Fruit fly (Drosophila melanogaster) whole organism, embryonic: ENCODE data around the gene Tsp68C.
A peak's percentile ranks its signal among the peaks of the same experiment; 100 is the strongest.

Experiments used
- Ada2b ChIP-seq: fragments of 200-800 bp; sonication (Bioruptor generic); IDR thresholded peaks from 2 replicates; pipeline ENCODE4 v1.3.6; 2022; ENCODE audit warnings: missing biosample characterization, missing genetic modification characterization
- Adf1 ChIP-seq: fragments of 200-800 bp; sonication (Bioruptor generic); IDR thresholded peaks from 2 replicates; pipeline ENCODE4 v1.3.6; 2022; ENCODE audit warnings: missing biosample characterization, missing genetic modification characterization
- Atf6 ChIP-seq: fragments of 200-800 bp; sonication (Bioruptor generic); IDR thresholded peaks from 2 replicates; pipeline ENCODE4 v1.3.6; 2022; ENCODE audit warnings: missing biosample characterization, missing genetic modification characterization
- B-H1 ChIP-seq: fragments of 200-800 bp; sonication (Bioruptor generic); IDR thresholded peaks from 3 replicates; pipeline ENCODE4 v1.3.6; 2022; ENCODE audit warnings: missing biosample characterization, missing genetic modification characterization
- Bteb2 ChIP-seq: fragments of 200-800 bp; sonication (Bioruptor generic); optimal IDR thresholded peaks from 2 replicates; lab custom pipeline; 2016; ENCODE audit warnings: missing biosample characterization, missing genetic modification characterization
- C15 ChIP-seq: fragments of 200-800 bp; sonication (Bioruptor generic); IDR thresholded peaks from 3 replicates; pipeline ENCODE4 v1.3.6; 2022; ENCODE audit warnings: missing biosample characterization, missing genetic modification characterization
- CG11247 ChIP-seq: fragments of 200-800 bp; sonication (Bioruptor generic); IDR thresholded peaks from 2 replicates; pipeline ENCODE4 v1.3.6; 2022; ENCODE audit warnings: missing biosample characterization, missing genetic modification characterization
- CG12155 ChIP-seq: fragments of 200-800 bp; sonication (Bioruptor generic); optimal IDR thresholded peaks from 3 replicates; lab custom pipeline; 2016; ENCODE audit warnings: missing biosample characterization, missing genetic modification characterization
- CG13894 ChIP-seq: fragments of 200-800 bp; sonication (Bioruptor generic); optimal IDR thresholded peaks from 3 replicates; lab custom pipeline; 2018; ENCODE audit warnings: missing biosample characterization, mild to moderate bottlenecking, missing genetic modification characterization, moderate library complexity
- CG15011 ChIP-seq: fragments of 200-800 bp; sonication (Bioruptor generic); optimal IDR thresholded peaks from 3 replicates; lab custom pipeline; 2018; ENCODE audit warnings: missing biosample characterization, mild to moderate bottlenecking, missing genetic modification characterization
- CG2199 ChIP-seq: fragments of 200-800 bp; sonication (Bioruptor generic); IDR thresholded peaks from 3 replicates; pipeline ENCODE4 v1.3.6; 2022; ENCODE audit warnings: missing biosample characterization, missing genetic modification characterization
- CG3407 ChIP-seq: fragments of 200-800 bp; sonication (Bioruptor generic); optimal IDR thresholded peaks from 2 replicates; lab custom pipeline; 2018; ENCODE audit warnings: missing biosample characterization, mild to moderate bottlenecking, missing genetic modification characterization
- CG6689 ChIP-seq: fragments of 200-800 bp; sonication (Bioruptor generic); IDR thresholded peaks from 2 replicates; pipeline ENCODE4 v1.3.6; 2022; ENCODE audit warnings: missing biosample characterization, missing genetic modification characterization
- CG6791 ChIP-seq: fragments of 200-800 bp; sonication (Bioruptor generic); IDR thresholded peaks from 3 replicates; pipeline ENCODE4 v1.3.6; 2022; ENCODE audit warnings: missing biosample characterization, missing genetic modification characterization; ENCODE audit not compliant: partially characterized antibody
- CG7357 ChIP-seq: fragments of 200-800 bp; sonication (Bioruptor generic); IDR thresholded peaks from 3 replicates; pipeline ENCODE4 v1.3.6; 2022; ENCODE audit warnings: missing biosample characterization, missing genetic modification characterization
- CHES-1-like ChIP-seq: fragments of 200-800 bp; sonication (Bioruptor generic); optimal IDR thresholded peaks from 2 replicates; lab custom pipeline; 2016; ENCODE audit warnings: missing biosample characterization, missing genetic modification characterization
- D19A ChIP-seq: fragments of 200-800 bp; optimal IDR thresholded peaks from 3 replicates; lab custom pipeline; 2019; ENCODE audit warnings: missing biosample characterization, mild to moderate bottlenecking, missing genetic modification characterization, moderate library complexity
- Ets65A ChIP-seq: fragments of 200-800 bp; sonication (Bioruptor generic); peaks from one replicate; lab custom pipeline; 2016; ENCODE audit warnings: missing biosample characterization, missing genetic modification characterization
- H2.0 ChIP-seq: fragments of 200-800 bp; sonication (Bioruptor generic); IDR thresholded peaks from 2 replicates; pipeline ENCODE4 v1.3.6; 2022; ENCODE audit warnings: missing biosample characterization, missing genetic modification characterization
- Hr39 ChIP-seq: fragments of >200 bp; optimal IDR thresholded peaks from 2 replicates; lab custom pipeline; 2017
- MBD-R2 ChIP-seq: fragments of 200-800 bp; sonication (Bioruptor generic); IDR thresholded peaks from 2 replicates; pipeline ENCODE4 v1.3.6; 2022; ENCODE audit warnings: missing biosample characterization, missing genetic modification characterization
- NFAT ChIP-seq: fragments of 200-800 bp; sonication (Bioruptor generic); IDR thresholded peaks from 2 replicates; pipeline ENCODE4 v1.3.6; 2022; ENCODE audit warnings: missing biosample characterization, missing genetic modification characterization
- Oaz ChIP-seq: fragments of 200-800 bp; sonication (Bioruptor generic); IDR thresholded peaks from 2 replicates; pipeline ENCODE4 v1.3.6; 2022; ENCODE audit warnings: missing biosample characterization, missing genetic modification characterization
- Side ChIP-seq: fragments of 200-800 bp; sonication (Bioruptor generic); optimal IDR thresholded peaks from 2 replicates; lab custom pipeline; 2016; ENCODE audit warnings: missing biosample characterization, missing genetic modification characterization
- Ssrp ChIP-seq: fragments of 200-800 bp; sonication (Bioruptor generic); optimal IDR thresholded peaks from 2 replicates; lab custom pipeline; 2018; ENCODE audit warnings: missing biosample characterization, mild to moderate bottlenecking, missing genetic modification characterization, moderate library complexity
- Xrp1 ChIP-seq: fragments of 200-800 bp; sonication (Bioruptor generic); IDR thresholded peaks from 2 replicates; pipeline ENCODE4 v1.3.6; 2022; ENCODE audit warnings: missing biosample characterization, missing genetic modification characterization
- ab ChIP-seq: fragments of 200-800 bp; sonication (Bioruptor generic); optimal IDR thresholded peaks from 2 replicates; lab custom pipeline; 2016; ENCODE audit warnings: missing biosample characterization, missing genetic modification characterization
- amos ChIP-seq: fragments of 200-800 bp; sonication (Bioruptor generic); IDR thresholded peaks from 2 replicates; pipeline ENCODE4 v1.3.6; 2022; ENCODE audit warnings: missing biosample characterization, missing genetic modification characterization; ENCODE audit not compliant: partially characterized antibody
- ap ChIP-seq: fragments of 200-800 bp; sonication (Bioruptor generic); IDR thresholded peaks from 2 replicates; pipeline ENCODE4 v1.3.6; 2022; ENCODE audit warnings: missing biosample characterization, missing genetic modification characterization
- crol ChIP-seq: fragments of 200-800 bp; sonication (Bioruptor generic); IDR thresholded peaks from 2 replicates; pipeline ENCODE4 v1.3.6; 2022; ENCODE audit warnings: missing biosample characterization, missing genetic modification characterization
- cwo ChIP-seq: fragments of 200-800 bp; sonication (Bioruptor generic); optimal IDR thresholded peaks from 3 replicates; lab custom pipeline; 2017; ENCODE audit warnings: missing biosample characterization, missing genetic modification characterization, mild to moderate bottlenecking, moderate library complexity, missing genetic modification reagents
- da ChIP-seq: fragments of 200-800 bp; sonication (Bioruptor generic); optimal IDR thresholded peaks from 2 replicates; lab custom pipeline; 2016; ENCODE audit warnings: missing biosample characterization, missing genetic modification characterization
- fd96Cb ChIP-seq: fragments of 200-800 bp; sonication (Bioruptor generic); optimal IDR thresholded peaks from 2 replicates; lab custom pipeline; 2018; ENCODE audit warnings: missing biosample characterization, mild to moderate bottlenecking, missing genetic modification characterization, moderate library complexity
- gcm ChIP-seq: fragments of 200-800 bp; sonication (Bioruptor generic); optimal IDR thresholded peaks from 2 replicates; lab custom pipeline; 2019; ENCODE audit warnings: missing biosample characterization, mild to moderate bottlenecking, missing genetic modification characterization, moderate library complexity
- kni ChIP-seq: fragments of 200-800 bp; sonication (Bioruptor generic); optimal IDR thresholded peaks from 3 replicates; lab custom pipeline; 2017; ENCODE audit warnings: mild to moderate bottlenecking, missing biosample characterization, missing genetic modification reagents, missing genetic modification characterization
- mam ChIP-seq: fragments of 200-800 bp; sonication (Bioruptor generic); optimal IDR thresholded peaks from 3 replicates; lab custom pipeline; 2016; ENCODE audit warnings: missing biosample characterization, missing genetic modification characterization
- p53 ChIP-seq: fragments of 200-800 bp; sonication (Bioruptor generic); optimal IDR thresholded peaks from 2 replicates; lab custom pipeline; 2016; ENCODE audit warnings: missing biosample characterization, missing genetic modification characterization
- pfk ChIP-seq: fragments of 200-800 bp; sonication (Bioruptor generic); optimal IDR thresholded peaks from 2 replicates; lab custom pipeline; 2018; ENCODE audit warnings: missing biosample characterization, mild to moderate bottlenecking, missing genetic modification characterization, moderate library complexity
- pum ChIP-seq: fragments of 200-800 bp; sonication (Bioruptor generic); optimal IDR thresholded peaks from 2 replicates; lab custom pipeline; 2016; ENCODE audit warnings: missing biosample characterization, missing genetic modification characterization
- repo ChIP-seq: fragments of 200-800 bp; sonication (Bioruptor generic); optimal IDR thresholded peaks from 2 replicates; lab custom pipeline; 2016; ENCODE audit warnings: missing biosample characterization, missing genetic modification characterization
- sd ChIP-seq: fragments of 200-800 bp; sonication (Bioruptor generic); optimal IDR thresholded peaks from 3 replicates; lab custom pipeline; 2018; ENCODE audit warnings: missing biosample characterization, mild to moderate bottlenecking, missing genetic modification characterization, moderate library complexity
- sr ChIP-seq: fragments of 200-800 bp; sonication (Bioruptor generic); IDR thresholded peaks from 3 replicates; pipeline ENCODE4 v1.3.6; 2022; ENCODE audit warnings: missing biosample characterization, missing genetic modification characterization
- stwl ChIP-seq: fragments of 200-800 bp; sonication (Bioruptor generic); optimal IDR thresholded peaks from 3 replicates; lab custom pipeline; 2018; ENCODE audit warnings: missing biosample characterization, mild to moderate bottlenecking, missing genetic modification characterization, moderate library complexity
- unc-4 ChIP-seq: fragments of 200-800 bp; sonication (Bioruptor generic); IDR thresholded peaks from 2 replicates; pipeline ENCODE4 v1.3.6; 2022; ENCODE audit warnings: missing biosample characterization, missing genetic modification characterization; ENCODE audit not compliant: partially characterized antibody
- z ChIP-seq: fragments of 200-800 bp; sonication (Bioruptor generic); IDR thresholded peaks from 3 replicates; pipeline ENCODE4 v1.3.6; 2022; ENCODE audit warnings: missing biosample characterization, missing genetic modification characterization
- zen ChIP-seq: fragments of 200-800 bp; sonication (Bioruptor generic); optimal IDR thresholded peaks from 3 replicates; lab custom pipeline; 2018; ENCODE audit warnings: missing biosample characterization, mild to moderate bottlenecking, missing genetic modification characterization, moderate library complexity

Gene Tsp68C

DNA sequence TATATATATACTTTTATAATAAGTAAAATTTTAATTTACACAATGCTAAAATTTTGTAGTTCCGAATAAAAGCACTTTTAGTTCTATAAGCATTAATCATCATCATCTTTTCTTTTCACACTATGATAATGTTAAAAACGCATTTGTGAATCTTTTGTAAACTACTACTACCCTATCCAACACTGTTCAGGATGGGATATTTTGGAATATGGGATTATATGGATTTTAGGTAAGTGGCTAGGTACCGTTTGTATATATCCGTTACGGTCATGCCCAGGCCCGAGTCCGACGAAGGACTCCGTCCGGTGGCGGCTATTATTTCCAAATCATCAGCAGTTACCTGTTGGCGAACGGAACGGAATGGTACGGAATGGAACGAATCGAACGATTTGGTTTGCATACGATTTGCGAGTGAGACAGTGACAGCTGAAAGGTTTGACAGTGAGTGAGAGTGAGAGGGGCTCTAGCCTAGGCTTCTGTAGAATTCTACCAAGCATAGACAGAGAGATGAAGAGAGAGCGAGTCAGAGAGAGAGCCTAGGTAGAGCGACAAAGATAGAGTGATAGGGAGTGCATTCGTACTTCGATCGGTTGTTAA is 41.1 kb downstream of the Tsp68C start:
- TF ChIP-seq stwl: peak; percentile 94
- TF ChIP-seq sr (GFP tag; lab: Robert Waterston, UW): no peak
- TF ChIP-seq pfk (GFP tag; lab: Kevin White, UChicago): peak; percentile 74
- TF ChIP-seq CG3407: no peak
- TF ChIP-seq H2.0 (GFP tag; lab: Robert Waterston, UW): no peak
- no peak for TF ChIP-seq gcm
- no peak for TF ChIP-seq CG7357 (GFP tag; lab: Robert Waterston, UW)
- no peak for TF ChIP-seq unc-4 (GFP tag; lab: Robert Waterston, UW)
- TF ChIP-seq MBD-R2 (GFP tag; lab: Robert Waterston, UW): no peak
- TF ChIP-seq B-H1: no peak
- no peak for TF ChIP-seq p53
- peak; percentile 46; the same call in 1 of the 3 replicates for TF ChIP-seq CG6791 (GFP tag; lab: Robert Waterston, UW)
- TF ChIP-seq da: no peak
- no peak for TF ChIP-seq CG6689 (GFP tag; lab: Robert Waterston, UW)
- TF ChIP-seq Bteb2: no peak
- no peak for TF ChIP-seq z
- no peak for TF ChIP-seq Atf6 (GFP tag; lab: Robert Waterston, UW)
- no peak for TF ChIP-seq C15 (GFP tag; lab: Robert Waterston, UW)
- peak; percentile 41 for TF ChIP-seq zen (tag; lab: Kevin White, UChicago)
- TF ChIP-seq CG2199 (GFP tag; lab: Robert Waterston, UW): peak; percentile 30; the same call in 1 of the 3 replicates
- no peak for TF ChIP-seq ap (GFP tag; lab: Robert Waterston, UW)
- no peak for TF ChIP-seq sd (tag; lab: Kevin White, UChicago)
- TF ChIP-seq Xrp1: no peak
- TF ChIP-seq, all 482 proteins: peak for 5

DNA sequence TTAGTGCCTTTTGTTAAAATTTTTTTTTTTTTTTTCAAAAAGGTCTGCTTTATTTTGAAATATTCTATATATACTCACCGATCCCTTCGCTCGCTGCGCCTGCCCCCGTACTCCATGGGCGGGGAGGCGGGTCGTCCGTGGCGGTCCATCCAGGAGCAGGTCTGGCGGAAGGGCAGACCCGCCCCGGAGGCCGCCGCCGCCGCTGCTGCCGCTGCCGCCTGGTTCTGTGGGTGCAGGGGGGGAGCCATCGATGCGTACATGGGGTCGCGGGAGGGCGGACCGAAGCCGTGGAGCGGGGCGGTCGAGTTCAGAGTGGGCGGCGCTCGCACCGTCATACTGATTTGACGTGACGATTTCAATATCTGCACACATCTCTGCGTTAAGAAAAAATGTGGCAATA is 43.6 kb downstream of the Tsp68C start:
- TF ChIP-seq amos (no peak), CG11247 (GFP tag; lab: Robert Waterston, UW) (no peak), CG12155 (GFP tag; lab: Kevin White, UChicago) (no peak), Oaz (no peak), cwo (no peak), pum (no peak), Ets65A (GFP tag; lab: Kevin White, UChicago) (peak; percentile 83), mam (GFP tag; lab: Kevin White, UChicago) (no peak), fd96Cb (no peak), Hr39 (lab: Kevin White, UChicago) (peak; percentile 69), CG13894 (tag; lab: Kevin White, UChicago) (no peak), ab (GFP tag; lab: Kevin White, UChicago) (no peak), CHES-1-like (no peak), Ada2b (GFP tag; lab: Robert Waterston, UW) (no peak), crol (GFP tag; lab: Robert Waterston, UW) (0 out of 2 replicates have a peak, but pooled peaks have one; percentile 14), Side (GFP tag; lab: Kevin White, UChicago) (no peak), repo (GFP tag; lab: Kevin White, UChicago) (no peak), CG15011 (no peak), Adf1 (GFP tag; lab: Robert Waterston, UW) (no peak), kni (GFP tag; lab: Kevin White, UChicago) (no peak), NFAT (GFP tag; lab: Robert Waterston, UW) (no peak), D19A (tag; lab: Kevin White, UChicago) (no peak), Ssrp (tag; lab: Kevin White, UChicago) (no peak)
